Fruit fly (Drosophila melanogaster): ENCODE measurements around the gene twy.

DNA sequence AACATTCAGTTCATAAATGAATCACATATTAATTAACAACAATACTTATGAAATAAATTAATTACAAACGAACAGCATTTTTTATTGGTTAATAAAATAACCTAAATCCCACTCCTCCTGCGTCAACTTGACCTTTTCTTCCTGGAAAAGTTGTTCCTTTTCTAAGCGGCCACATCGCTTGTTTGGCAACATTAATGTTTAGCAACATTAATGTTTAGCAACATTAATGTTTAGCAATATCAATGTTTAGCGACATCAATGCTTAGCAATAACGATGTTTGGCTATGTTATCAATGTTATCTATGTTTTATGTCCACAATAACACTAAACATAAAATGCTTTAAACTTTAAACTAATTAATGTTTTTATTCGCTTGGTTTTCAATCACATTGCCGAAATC is 23.6 kb upstream of the twy start:
- TF ChIP-seq HLH106 (tag; optimal IDR thresholded peaks at IDR 0.05) (no peak), jim (GFP tag; optimal IDR thresholded peaks at IDR 0.05) (no peak), OdsH (GFP tag; optimal IDR thresholded peaks at IDR 0.05) (no peak), usp (GFP tag; optimal IDR thresholded peaks at IDR 0.05) (no peak), Abd-B (GFP tag; optimal IDR thresholded peaks at IDR 0.05) (no peak), dsf (GFP tag; optimal IDR thresholded peaks at IDR 0.05; ENCODE audit: borderline replicate concordance) (no peak), br (GFP tag; optimal IDR thresholded peaks at IDR 0.05) (no peak)

Data from whole organism, wandering third instar larva.